Worm (Caenorhabditis elegans) whole organism, L1 larva: ENCODE measurements around the gene nhr-38.

Source experiments
- C04F5.9 ChIP-seq: sonication (generic microtip); optimal IDR thresholded peaks from 2 replicates; lab custom pipeline; 2016; ENCODE audit warnings: missing genetic modification characterization, missing compliant biosample characterization
- C16A3.4 ChIP-seq: fragments of 150-350 bp; optimal IDR thresholded peaks from 2 replicates; lab custom pipeline; 2014; ENCODE audit warnings: missing biosample characterization, missing genetic modification characterization
- Y116A8C.19 ChIP-seq: sonication (generic microtip); optimal IDR thresholded peaks from 2 replicates; lab custom pipeline; 2016; ENCODE audit warnings: missing compliant biosample characterization, missing genetic modification characterization, borderline replicate concordance
- alr-1 ChIP-seq: fragments of 200-800 bp; sonication (Bioruptor generic); optimal IDR thresholded peaks from 2 replicates; lab custom pipeline; 2018; ENCODE audit warnings: borderline replicate concordance, mild to moderate bottlenecking, missing genetic modification characterization, missing compliant biosample characterization
- blmp-1 ChIP-seq: fragments of 150-350 bp; optimal IDR thresholded peaks from 2 replicates; lab custom pipeline; 2014; ENCODE audit warnings: missing biosample characterization, missing genetic modification characterization
- ceh-63 ChIP-seq: fragments of 200-800 bp; sonication (Bioruptor generic); optimal IDR thresholded peaks from 2 replicates; lab custom pipeline; 2018; ENCODE audit warnings: mild to moderate bottlenecking, missing genetic modification characterization, missing compliant biosample characterization
- ceh-82 ChIP-seq, 3 experiments: fragments of 150-350 bp in 1 of 3; sonication (generic microtip) in 2 of 3; optimal IDR thresholded peaks; 2 replicates each; lab custom pipeline; 2014 to 2017; ENCODE audit warnings: missing biosample characterization in 3 of 3, missing genetic modification characterization in 3 of 3
- ceh-88 ChIP-seq: fragments of 200-800 bp; sonication (Bioruptor generic); IDR thresholded peaks from 2 replicates; pipeline ENCODE4 v1.3.6; 2022; ENCODE audit warnings: missing genetic modification characterization, missing compliant biosample characterization
- ceh-90 ChIP-seq: sonication (generic microtip); optimal IDR thresholded peaks from 2 replicates; lab custom pipeline; 2016; ENCODE audit warnings: missing genetic modification characterization, missing compliant biosample characterization
- dpl-1 ChIP-seq, 3 experiments: fragments of 150-350 bp in 2 of 3; sonication (generic microtip) in 1 of 3; optimal IDR thresholded peaks; 2 replicates each; lab custom pipeline; 2014 to 2017; ENCODE audit warnings: missing biosample characterization in 3 of 3, missing genetic modification characterization in 3 of 3, missing genetic modification reagents in 3 of 3
- dsc-1 ChIP-seq: sonication (generic microtip); optimal IDR thresholded peaks from 2 replicates; lab custom pipeline; 2016; ENCODE audit warnings: mild to moderate bottlenecking, missing genetic modification characterization, missing compliant biosample characterization
- efl-1 ChIP-seq, 4 experiments: fragments of 150-350 bp; optimal IDR thresholded peaks in 3 of 4; peaks in 1 of 4; 1 replicate in 1 of 4; 2 replicates in 3 of 4; lab custom pipeline; 2014; ENCODE audit warnings: missing biosample characterization in 2 of 4, missing genetic modification characterization in 2 of 4, missing genetic modification reagents in 2 of 4
- efl-3 ChIP-seq: fragments of 200-800 bp; sonication (Bioruptor generic); optimal IDR thresholded peaks from 2 replicates; lab custom pipeline; 2018; ENCODE audit warnings: mild to moderate bottlenecking, missing genetic modification characterization, missing compliant biosample characterization
- egl-13 ChIP-seq: sonication (generic microtip); optimal IDR thresholded peaks from 2 replicates; lab custom pipeline; 2016; ENCODE audit warnings: missing genotype, missing genetic modification reagents, missing genetic modification characterization, missing compliant biosample characterization
- elt-2 ChIP-seq: sonication (generic microtip); optimal IDR thresholded peaks from 2 replicates; lab custom pipeline; 2016; ENCODE audit warnings: missing genetic modification characterization, mild to moderate bottlenecking, inconsistent platforms, missing compliant biosample characterization, missing genetic modification reagents
- fkh-10 ChIP-seq: sonication (generic microtip); optimal IDR thresholded peaks from 2 replicates; lab custom pipeline; 2017; ENCODE audit warnings: missing biosample characterization, missing genetic modification reagents, missing genetic modification characterization
- fkh-4 ChIP-seq: sonication (generic microtip); optimal IDR thresholded peaks from 2 replicates; lab custom pipeline; 2016; ENCODE audit warnings: missing compliant biosample characterization, missing genetic modification characterization, borderline replicate concordance
- fkh-8 ChIP-seq: sonication (generic microtip); optimal IDR thresholded peaks from 2 replicates; lab custom pipeline; 2016; ENCODE audit warnings: mild to moderate bottlenecking, missing genetic modification characterization, missing compliant biosample characterization
- hlh-17 ChIP-seq: fragments of 200-800 bp; sonication (Bioruptor generic); optimal IDR thresholded peaks from 2 replicates; lab custom pipeline; 2018; ENCODE audit warnings: missing genetic modification characterization, mild to moderate bottlenecking, missing compliant biosample characterization, moderate library complexity, borderline replicate concordance
- lin-14 ChIP-seq: fragments of 200-800 bp; sonication (Bioruptor generic); optimal IDR thresholded peaks from 2 replicates; lab custom pipeline; 2018; ENCODE audit warnings: mild to moderate bottlenecking, missing genetic modification characterization, moderate library complexity, missing compliant biosample characterization
- lin-15B ChIP-seq: fragments of 150-350 bp; sonication (generic microtip); optimal IDR thresholded peaks from 3 replicates; lab custom pipeline; 2014; ENCODE audit warnings: missing biosample characterization, missing genetic modification characterization
- lin-35 ChIP-seq, 2 experiments: fragments of 150-350 bp; optimal IDR thresholded peaks; 2 replicates each; lab custom pipeline; 2014; ENCODE audit warnings: missing biosample characterization in 2 of 2, missing genetic modification characterization in 2 of 2, missing genetic modification reagents in 2 of 2
- lin-39 ChIP-seq: fragments of 150-350 bp; optimal IDR thresholded peaks from 2 replicates; lab custom pipeline; 2014; ENCODE audit warnings: missing biosample characterization, missing genetic modification reagents, missing genetic modification characterization
- lir-3 ChIP-seq: sonication (generic microtip); optimal IDR thresholded peaks from 2 replicates; lab custom pipeline; 2016; ENCODE audit warnings: mild to moderate bottlenecking, missing genetic modification characterization, moderate library complexity, missing compliant biosample characterization; ENCODE audit not compliant: poor library complexity
- lsy-2 ChIP-seq, 2 experiments: fragments of 150-350 bp; optimal IDR thresholded peaks; 2 replicates each; lab custom pipeline; 2014; ENCODE audit warnings: missing biosample characterization in 2 of 2, missing genetic modification characterization in 2 of 2
- mdl-1 ChIP-seq, 2 experiments: fragments of 150-350 bp; optimal IDR thresholded peaks; 2 replicates each; lab custom pipeline; 2014 to 2017; ENCODE audit warnings: missing biosample characterization in 2 of 2, missing genetic modification characterization in 2 of 2, inconsistent platforms in 1 of 2
- nhr-20 ChIP-seq: sonication (generic microtip); optimal IDR thresholded peaks from 2 replicates; lab custom pipeline; 2016; ENCODE audit warnings: mild to moderate bottlenecking, missing genetic modification characterization, missing compliant biosample characterization
- nhr-47 ChIP-seq: sonication (generic microtip); optimal IDR thresholded peaks from 2 replicates; lab custom pipeline; 2016; ENCODE audit warnings: mild to moderate bottlenecking, missing genetic modification characterization, moderate library complexity, missing compliant biosample characterization
- nhr-71 ChIP-seq: sonication (generic microtip); optimal IDR thresholded peaks from 2 replicates; lab custom pipeline; 2016; ENCODE audit warnings: mild to moderate bottlenecking, missing genetic modification characterization, moderate library complexity, missing compliant biosample characterization
- nhr-77 ChIP-seq: fragments of 150-350 bp; optimal IDR thresholded peaks from 2 replicates; lab custom pipeline; 2014; ENCODE audit warnings: missing biosample characterization, missing genetic modification characterization
- nhr-84 ChIP-seq: sonication (generic microtip); optimal IDR thresholded peaks from 2 replicates; lab custom pipeline; 2017; ENCODE audit warnings: missing biosample characterization, missing genetic modification characterization
- nhr-85 ChIP-seq: sonication (generic microtip); peaks from one replicate; lab custom pipeline; 2016; ENCODE audit warnings: missing genetic modification characterization, inconsistent platforms, missing compliant biosample characterization
- nhr-90 ChIP-seq: sonication (generic microtip); optimal IDR thresholded peaks from 2 replicates; lab custom pipeline; 2016; ENCODE audit warnings: mild to moderate bottlenecking, missing genetic modification characterization, missing compliant biosample characterization; ENCODE audit not compliant: poor library complexity
- pqm-1 ChIP-seq: sonication (generic microtip); optimal IDR thresholded peaks from 3 replicates; lab custom pipeline; 2017; ENCODE audit warnings: missing biosample characterization, missing genetic modification characterization
- snu-23 ChIP-seq: sonication (generic microtip); optimal IDR thresholded peaks from 2 replicates; lab custom pipeline; 2016; ENCODE audit warnings: missing genetic modification characterization, missing compliant biosample characterization
- sox-4 ChIP-seq: sonication (generic microtip); optimal IDR thresholded peaks from 2 replicates; lab custom pipeline; 2016; ENCODE audit warnings: missing genetic modification characterization, missing compliant biosample characterization
- vab-15 ChIP-seq: sonication (generic microtip); optimal IDR thresholded peaks from 2 replicates; lab custom pipeline; 2017; ENCODE audit warnings: missing genotype, mild to moderate bottlenecking, missing genetic modification characterization, missing compliant biosample characterization
- xbp-1 ChIP-seq: sonication (generic microtip); optimal IDR thresholded peaks from 2 replicates; lab custom pipeline; 2016; ENCODE audit warnings: missing genetic modification characterization, missing compliant biosample characterization
- ztf-11 ChIP-seq, 2 experiments: sonication (generic microtip); optimal IDR thresholded peaks; 2 replicates each; lab custom pipeline; 2016 to 2017; ENCODE audit warnings: missing genetic modification characterization in 2 of 2, missing biosample characterization in 1 of 2, missing compliant biosample characterization in 1 of 2

nhr-38 gene

DNA sequence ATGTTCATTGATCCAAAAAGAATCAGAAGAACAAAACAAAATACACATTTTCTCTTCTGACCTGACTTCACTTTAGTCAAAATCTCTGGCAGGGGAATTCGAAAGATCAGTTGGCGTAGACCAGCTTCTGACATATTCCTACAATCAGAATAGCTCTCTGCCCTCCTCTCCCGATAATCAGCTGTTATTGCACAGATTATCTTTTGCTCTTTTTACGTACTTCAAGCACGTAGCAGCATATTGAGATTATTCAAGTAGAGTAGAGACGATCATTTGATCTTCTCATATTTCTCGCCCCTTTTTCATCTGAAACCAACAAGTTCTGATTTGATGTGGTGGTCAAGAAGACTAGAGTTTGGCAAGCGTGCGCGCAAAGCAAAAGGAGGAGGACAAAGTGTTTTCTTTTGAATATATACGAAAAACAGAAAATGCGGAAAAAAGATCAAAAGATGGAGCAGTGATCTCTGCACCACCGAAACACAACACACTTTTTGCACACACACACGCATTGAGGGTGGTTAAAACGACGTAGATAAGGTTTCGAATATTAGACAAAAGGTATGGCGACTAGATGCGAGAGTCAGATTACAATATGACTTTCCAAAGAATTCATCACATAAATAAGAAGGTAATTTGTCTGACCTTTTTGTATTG, 36.2 kb upstream of the nhr-38 start:
- TF ChIP-seq alr-1 (tag; lab: Kevin White, UChicago) (no peak), egl-13 (tag; lab: Kevin White, UChicago) (peak; percentile 38), efl-1 (optimal IDR thresholded peaks at IDR 0.05; lab: Kevin White, UChicago) (no peak), efl-1 (GFP tag; optimal IDR thresholded peaks at IDR 0.05 in 1 of 2; lab: Kevin White, UChicago) (no peak), nhr-20 (tag; lab: Kevin White, UChicago) (peak; percentile 87), nhr-84 (tag; lab: Kevin White, UChicago) (no peak), nhr-47 (peak; percentile 42), nhr-77 (no peak), sox-4 (tag; lab: Kevin White, UChicago) (peak; percentile 34), ceh-90 (tag; lab: Kevin White, UChicago) (no peak), nhr-71 (tag; lab: Kevin White, UChicago) (peak; percentile 60), lin-14 (peak; percentile 53), fkh-8 (tag; lab: Kevin White, UChicago) (peak; percentile 86), snu-23 (no peak), ceh-63 (GFP tag; lab: Kevin White, UChicago) (no peak), fkh-10 (GFP tag; lab: Kevin White, UChicago) (peak; percentile 57), nhr-85 (tag; lab: Kevin White, UChicago) (peak; percentile 82), dsc-1 (tag; lab: Kevin White, UChicago) (peak; percentile 65)

DNA sequence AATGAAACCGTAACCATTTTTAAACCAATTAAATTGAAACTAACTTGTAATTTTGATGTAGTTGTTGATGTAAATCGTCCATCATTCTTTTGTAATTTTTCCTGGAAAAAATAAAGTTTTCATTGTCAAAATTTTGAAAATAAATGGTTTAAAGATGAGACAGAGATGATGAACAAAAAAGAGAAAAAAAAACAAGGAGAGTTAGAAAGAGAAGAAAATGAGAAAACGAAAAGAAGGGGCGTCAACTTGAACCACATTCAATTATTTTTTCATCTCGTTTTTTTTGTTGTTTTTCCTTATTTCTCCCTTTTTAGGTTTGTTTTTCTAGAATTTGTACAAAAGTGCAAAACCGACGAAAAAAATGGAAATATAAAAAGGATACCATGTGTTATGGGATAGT, 34.4 kb upstream of the nhr-38 start, which contains the start of gene nhr-34:
Gene nhr-34, minus strand, starts transcription at position 101 of the 400 bp plus-strand sequence.
- no peak for TF ChIP-seq lin-15B
- no peak for TF ChIP-seq ceh-82 (tag; optimal IDR thresholded peaks at IDR 0.05; lab: Kevin White, UChicago)
- peak in 1 of 2 experiments; percentile 10 for TF ChIP-seq lsy-2 (tag; optimal IDR thresholded peaks at IDR 0.05; lab: Kevin White, UChicago)
- no peak for TF ChIP-seq hlh-17
- peak; percentile 19 for TF ChIP-seq lin-14
- TF ChIP-seq blmp-1 (tag; lab: Kevin White, UChicago): peak; percentile 8

DNA sequence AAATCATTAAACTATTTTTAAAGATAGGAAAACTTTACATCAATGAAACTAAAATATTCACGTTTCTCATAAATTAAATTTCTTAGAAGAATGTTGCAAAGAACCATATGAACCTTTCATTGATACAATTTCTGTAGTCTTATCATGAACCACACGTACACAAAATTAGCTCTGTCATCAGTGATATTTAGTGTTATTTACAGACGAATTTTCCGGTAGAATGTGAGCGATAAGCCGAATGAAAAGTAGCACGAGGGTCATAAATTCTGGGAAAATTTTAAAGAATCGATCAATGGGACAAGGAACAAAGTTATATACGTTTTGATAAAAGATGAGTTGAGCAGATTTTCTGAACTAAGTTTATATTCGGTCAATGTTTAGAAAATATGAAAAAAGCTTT, 33.5 kb upstream of the nhr-38 start:
- TF ChIP-seq fkh-8 (tag; lab: Kevin White, UChicago) (no peak), lin-39 (tag; lab: Kevin White, UChicago) (no peak), nhr-90 (peak; percentile 38), fkh-10 (GFP tag; lab: Kevin White, UChicago) (no peak), xbp-1 (tag; lab: Kevin White, UChicago) (no peak), vab-15 (tag; lab: Kevin White, UChicago) (no peak), elt-2 (tag; lab: Kevin White, UChicago) (peak; percentile 76), alr-1 (tag; lab: Kevin White, UChicago) (no peak), nhr-20 (tag; lab: Kevin White, UChicago) (peak; percentile 63), dpl-1 (GFP tag; optimal IDR thresholded peaks at IDR 0.05; lab: Kevin White, UChicago) (no peak), mdl-1 (tag; optimal IDR thresholded peaks at IDR 0.05; lab: Kevin White, UChicago) (peak in 1 of 2 experiments; percentile 33), lin-14 (peak; percentile 24), ceh-88 (peak; percentile 7; the same call in 1 of the 2 replicates), pqm-1 (tag; lab: Kevin White, UChicago) (no peak), lir-3 (tag; lab: Kevin White, UChicago) (no peak), efl-1 (optimal IDR thresholded peaks at IDR 0.05; lab: Kevin White, UChicago) (no peak), efl-1 (GFP tag; optimal IDR thresholded peaks at IDR 0.05 in 1 of 2; lab: Kevin White, UChicago) (peak in 1 of 2 experiments; percentile 33), lin-35 (GFP tag; optimal IDR thresholded peaks at IDR 0.05; lab: Kevin White, UChicago) (peak in 1 of 2 experiments; percentile 58), snu-23 (peak; percentile 0), efl-3 (GFP tag; lab: Kevin White, UChicago) (no peak), C16A3.4 (tag; lab: Kevin White, UChicago) (no peak), nhr-71 (tag; lab: Kevin White, UChicago) (peak; percentile 43), ztf-11 (tag; optimal IDR thresholded peaks at IDR 0.05; lab: Kevin White, UChicago) (no peak), Y116A8C.19 (tag; lab: Kevin White, UChicago) (no peak), C04F5.9 (tag; lab: Kevin White, UChicago) (no peak), nhr-85 (tag; lab: Kevin White, UChicago) (peak; percentile 63), fkh-4 (tag; lab: Kevin White, UChicago) (no peak)
